Fruit fly (Drosophila melanogaster): ENCODE results near the gene CG5191.

DNA sequence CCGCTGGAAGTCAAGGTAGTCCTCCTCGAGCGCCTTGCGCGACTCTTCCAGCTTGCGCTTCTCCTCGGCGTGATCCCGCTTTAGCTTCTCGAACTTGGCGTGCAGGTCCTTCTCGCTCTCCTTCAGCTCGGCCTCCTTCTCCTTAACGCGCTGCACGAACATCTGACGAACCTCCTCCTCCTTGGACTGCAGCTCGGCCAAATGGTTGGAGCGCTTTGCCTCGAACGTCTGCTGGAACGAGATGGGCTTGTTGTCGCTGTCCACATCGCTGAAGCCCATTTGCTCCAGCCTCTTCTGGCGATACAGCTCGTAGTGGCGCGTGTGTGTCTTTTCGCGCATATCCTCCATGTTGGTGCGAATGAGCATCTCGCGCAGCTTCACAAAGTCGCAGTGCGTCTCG, 25.7 kb downstream of the CG5191 start:
- TF ChIP-seq CG8478 (optimal IDR thresholded peaks at IDR 0.05) (no peak), CTCF (optimal IDR thresholded peaks at IDR 0.05) (no peak)

All from S2 (cell line).